Worm (Caenorhabditis elegans): ENCODE data around the gene ram-5.

ram-5 gene

ce11 chrX:14593206-14593605 lies 43.3 kb downstream of the ram-5 start:
- no peak for TF ChIP-seq zag-1 (tag; optimal IDR thresholded peaks at IDR 0.05)
- TF ChIP-seq lir-3 (tag; optimal IDR thresholded peaks at IDR 0.05; ENCODE audit: poor library complexity) = no peak
- TF ChIP-seq fkh-4 (tag; optimal IDR thresholded peaks at IDR 0.05; ENCODE audit: borderline replicate concordance) = peak; percentile 36
- no peak for TF ChIP-seq blmp-1 (tag; optimal IDR thresholded peaks at IDR 0.05)
- no peak for TF ChIP-seq egl-27 (tag; optimal IDR thresholded peaks at IDR 0.05)
- TF ChIP-seq unc-98 (GFP tag; IDR thresholded peaks at IDR 0.05) = no peak
- peak; percentile 70 for TF ChIP-seq lin-14 (GFP tag; optimal IDR thresholded peaks at IDR 0.05)
- TF ChIP-seq fkh-10 (GFP tag; optimal IDR thresholded peaks at IDR 0.05) = peak; percentile 91
- no peak for TF ChIP-seq nhr-84 (tag; optimal IDR thresholded peaks at IDR 0.05)
- TF ChIP-seq irx-1 (tag; optimal IDR thresholded peaks at IDR 0.05) = no peak
- TF ChIP-seq dsc-1 (tag; optimal IDR thresholded peaks at IDR 0.05) = peak; percentile 90
- TF ChIP-seq C34B4.2 (tag; optimal IDR thresholded peaks at IDR 0.05) = no peak
- TF ChIP-seq unc-62 (GFP tag; optimal IDR thresholded peaks at IDR 0.05) = no peak
- no peak for TF ChIP-seq fkh-8 (tag; optimal IDR thresholded peaks at IDR 0.05)
- peak; percentile 2 for TF ChIP-seq nhr-71 (tag; optimal IDR thresholded peaks at IDR 0.05)

ce11 chrX:14594825-14595224 lies 44.9 kb downstream of the ram-5 start, which contains the start of gene C44H4.8:
Gene C44H4.8 (plus strand): TSS chrX:14595125.
- TF ChIP-seq ceh-88 (GFP tag; IDR thresholded peaks at IDR 0.05) (no peak), ztf-11 (tag; optimal IDR thresholded peaks at IDR 0.05) (no peak), nhr-28 (tag; optimal IDR thresholded peaks at IDR 0.05) (no peak), tbx-2 (tag; optimal IDR thresholded peaks at IDR 0.05) (no peak), sox-4 (tag; optimal IDR thresholded peaks at IDR 0.05) (no peak), unc-130 (tag; optimal IDR thresholded peaks at IDR 0.05) (no peak), pqm-1 (tag; optimal IDR thresholded peaks at IDR 0.05) (no peak), lin-15B (tag; optimal IDR thresholded peaks at IDR 0.05) (no peak), xbp-1 (tag; optimal IDR thresholded peaks at IDR 0.05) (no peak), hpl-2 (GFP tag; optimal IDR thresholded peaks at IDR 0.05) (no peak), snu-23 (GFP tag; optimal IDR thresholded peaks at IDR 0.05) (no peak)

- TF ChIP-seq nhr-77 (tag; optimal IDR thresholded peaks at IDR 0.05) (no peak), nhr-47 (tag; optimal IDR thresholded peaks at IDR 0.05) (no peak), tbx-2 (tag; optimal IDR thresholded peaks at IDR 0.05) (no peak), ceh-88 (GFP tag; IDR thresholded peaks at IDR 0.05) (no peak), dsc-1 (tag; optimal IDR thresholded peaks at IDR 0.05) (no peak), fkh-4 (tag; optimal IDR thresholded peaks at IDR 0.05; ENCODE audit: borderline replicate concordance) (no peak), sox-4 (tag; optimal IDR thresholded peaks at IDR 0.05) (no peak), mab-9 (GFP tag; IDR thresholded peaks at IDR 0.05) (no peak), mdl-1 (tag; optimal IDR thresholded peaks at IDR 0.05) (no peak), sup-37 (GFP tag; optimal IDR thresholded peaks at IDR 0.05) (no peak), unc-130 (tag; optimal IDR thresholded peaks at IDR 0.05) (no peak), ceh-82 (tag; optimal IDR thresholded peaks at IDR 0.05) (no peak)
These were observed 49.3 kb downstream of the ram-5 start, which contains the start of gene C44H4.6 for ce11 chrX:14599245-14599644. Gene C44H4.6 (minus strand): TSS chrX:14599345.

ce11 chrX:14602676-14603075 lies 52.7 kb downstream of the ram-5 start, which contains the start of gene eor-2:
Gene eor-2 (plus strand): TSS chrX:14603017.
- no peak for TF ChIP-seq ceh-90 (tag; optimal IDR thresholded peaks at IDR 0.05)
- no peak for TF ChIP-seq sptf-1 (tag; optimal IDR thresholded peaks at IDR 0.05)
- TF ChIP-seq xbp-1 (tag; optimal IDR thresholded peaks at IDR 0.05) = peak; percentile 41
- TF ChIP-seq nhr-47 (tag; optimal IDR thresholded peaks at IDR 0.05) = peak; percentile 71
- no peak for TF ChIP-seq hlh-17 (GFP tag; optimal IDR thresholded peaks at IDR 0.05; ENCODE audit: borderline replicate concordance)
- TF ChIP-seq pax-3 (tag; optimal IDR thresholded peaks at IDR 0.05) = no peak
- no peak for TF ChIP-seq egl-13 (tag; optimal IDR thresholded peaks at IDR 0.05)
- TF ChIP-seq unc-62 (GFP tag; optimal IDR thresholded peaks at IDR 0.05) = no peak
- TF ChIP-seq nhr-20 (tag; optimal IDR thresholded peaks at IDR 0.05) = peak; percentile 79
- peak in 1 of 2 experiments; percentile 53 for TF ChIP-seq ztf-11 (tag; optimal IDR thresholded peaks at IDR 0.05)
- TF ChIP-seq lin-39 (tag; optimal IDR thresholded peaks at IDR 0.05) = no peak
- no peak for TF ChIP-seq rnt-1 (tag; optimal IDR thresholded peaks at IDR 0.05)
- TF ChIP-seq mep-1 (tag; optimal IDR thresholded peaks at IDR 0.05) = peak; percentile 86
- TF ChIP-seq ztf-4 (tag; optimal IDR thresholded peaks at IDR 0.05) = peak; percentile 65
- peak; percentile 47 to 65 for TF ChIP-seq lsy-2 (tag; optimal IDR thresholded peaks at IDR 0.05)
- TF ChIP-seq aha-1 (tag; optimal IDR thresholded peaks at IDR 0.05) = no peak
- TF ChIP-seq elt-2 (tag; optimal IDR thresholded peaks at IDR 0.05) = peak; percentile 47
- no peak for TF ChIP-seq fkh-4 (tag; optimal IDR thresholded peaks at IDR 0.05; ENCODE audit: borderline replicate concordance)
- peak; percentile 1 for TF ChIP-seq fkh-10 (GFP tag; optimal IDR thresholded peaks at IDR 0.05)
- TF ChIP-seq C34B4.2 (tag; optimal IDR thresholded peaks at IDR 0.05) = no peak
- no peak for TF ChIP-seq nhr-28 (tag; optimal IDR thresholded peaks at IDR 0.05)
- TF ChIP-seq mdl-1 (tag; optimal IDR thresholded peaks at IDR 0.05) = peak; percentile 19 to 96
- TF ChIP-seq C04F5.9 (tag; optimal IDR thresholded peaks at IDR 0.05) = no peak
- no peak for TF ChIP-seq zag-1 (tag; optimal IDR thresholded peaks at IDR 0.05)

Data from whole organism, L1 larva.